Worm (Caenorhabditis elegans): ENCODE results near the gene F46F2.5.

The F46F2.5 gene

DNA sequence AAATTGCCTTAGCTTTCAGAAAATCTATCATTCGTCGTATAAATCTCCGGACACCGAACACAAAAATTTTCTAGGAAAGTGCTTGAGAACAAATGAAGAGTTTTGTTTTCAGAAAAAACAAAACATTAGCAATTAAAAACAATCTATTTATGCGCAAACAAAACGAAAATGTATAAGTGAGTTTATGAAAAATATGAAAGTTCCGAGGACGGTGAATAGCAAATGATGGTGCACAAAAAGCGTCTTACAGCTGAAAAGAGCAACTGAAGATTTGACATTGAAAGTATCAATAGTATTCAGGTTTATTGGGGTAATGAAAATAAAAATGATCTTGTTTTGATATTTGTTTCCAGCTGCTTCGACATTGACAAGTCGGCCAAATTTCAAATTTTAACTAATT lies 37.5 kb downstream of the F46F2.5 start:
- TF ChIP-seq nhr-12 (tag; optimal IDR thresholded peaks at IDR 0.05) (no peak), unc-62 (GFP tag; optimal IDR thresholded peaks at IDR 0.05) (no peak), blmp-1 (tag; optimal IDR thresholded peaks at IDR 0.05) (no peak), unc-120 (tag; optimal IDR thresholded peaks at IDR 0.05; ENCODE audit: poor library complexity, severe bottlenecking) (no peak), flh-1 (GFP tag; optimal IDR thresholded peaks at IDR 0.05) (no peak), mab-5 (tag; optimal IDR thresholded peaks at IDR 0.05) (no peak), lin-13 (tag; optimal IDR thresholded peaks at IDR 0.05) (no peak)

DNA sequence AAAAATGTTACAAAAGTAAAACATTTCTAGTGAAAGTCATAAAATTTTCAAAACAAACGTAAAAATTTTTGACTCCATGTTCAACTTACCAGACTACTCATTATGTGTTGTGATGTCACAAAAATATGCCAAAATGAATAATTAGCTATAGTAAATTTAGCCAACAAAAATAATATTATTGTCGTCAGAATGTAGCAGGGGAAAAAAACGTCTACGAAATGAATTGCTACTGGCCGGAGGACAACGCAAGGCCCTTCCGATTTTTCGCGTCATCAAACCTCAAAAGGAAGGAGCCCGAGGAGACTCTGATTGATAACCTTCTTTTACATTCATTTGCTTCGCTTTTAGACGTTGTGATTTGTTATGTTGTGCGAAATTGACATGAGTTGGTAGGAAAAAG lies 40.3 kb downstream of the F46F2.5 start, which contains the start of gene ser-2:
ser-2 (minus strand) TSS at position 101 of the 400 bp plus-strand sequence.
- TF ChIP-seq mep-1 (tag; optimal IDR thresholded peaks at IDR 0.05) (no peak), lsy-2 (tag; optimal IDR thresholded peaks at IDR 0.05) (no peak), sptf-1 (tag; optimal IDR thresholded peaks at IDR 0.05) (no peak), bed-3 (GFP tag; optimal IDR thresholded peaks at IDR 0.05) (no peak), ham-2 (GFP tag; optimal IDR thresholded peaks at IDR 0.05) (no peak), cnd-1 (tag; optimal IDR thresholded peaks at IDR 0.05) (no peak), flh-1 (GFP tag; optimal IDR thresholded peaks at IDR 0.05) (no peak)

DNA sequence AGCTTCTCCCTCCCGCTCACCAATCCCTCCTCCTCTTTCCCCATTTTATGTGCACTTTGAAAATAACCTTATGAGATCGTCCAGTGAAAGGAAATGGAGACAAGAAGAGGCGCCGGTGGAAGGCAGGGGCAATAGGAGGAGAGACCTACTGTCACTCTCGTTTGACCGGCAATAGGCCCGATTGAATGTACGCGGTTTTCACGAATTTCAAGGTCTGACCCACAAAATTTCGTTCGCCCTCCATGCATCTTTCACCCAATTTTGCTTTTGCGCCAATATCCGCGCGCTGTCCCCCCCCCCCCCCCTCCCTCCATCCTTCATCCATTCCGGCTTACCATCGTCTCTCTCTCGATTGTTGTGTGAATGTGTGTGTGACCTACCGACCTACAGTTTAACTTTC lies 45.2 kb downstream of the F46F2.5 start:
- TF ChIP-seq snpc-4 (tag; optimal IDR thresholded peaks at IDR 0.05) (no peak), ham-2 (GFP tag; optimal IDR thresholded peaks at IDR 0.05) (peak; percentile 22), mls-2 (tag; optimal IDR thresholded peaks at IDR 0.05) (peak; percentile 65)

- TF ChIP-seq mep-1 (tag; optimal IDR thresholded peaks at IDR 0.05) = no peak
- TF ChIP-seq ham-2 (GFP tag; optimal IDR thresholded peaks at IDR 0.05) = no peak
- TF ChIP-seq cnd-1 (tag; optimal IDR thresholded peaks at IDR 0.05) = no peak
- no peak for TF ChIP-seq M03D4.4 (tag; optimal IDR thresholded peaks at IDR 0.05)
- TF ChIP-seq snpc-4 (tag; optimal IDR thresholded peaks at IDR 0.05) = no peak
- TF ChIP-seq nhr-237 (tag; optimal IDR thresholded peaks at IDR 0.05) = no peak
- TF ChIP-seq unc-62 (GFP tag; optimal IDR thresholded peaks at IDR 0.05) = no peak
- no peak for TF ChIP-seq elt-1 (tag; optimal IDR thresholded peaks at IDR 0.05; ENCODE audit: borderline replicate concordance, insufficient read depth)
Observed at ce11 chrX:15308685-15309084, 46.2 kb downstream of the F46F2.5 start.

DNA sequence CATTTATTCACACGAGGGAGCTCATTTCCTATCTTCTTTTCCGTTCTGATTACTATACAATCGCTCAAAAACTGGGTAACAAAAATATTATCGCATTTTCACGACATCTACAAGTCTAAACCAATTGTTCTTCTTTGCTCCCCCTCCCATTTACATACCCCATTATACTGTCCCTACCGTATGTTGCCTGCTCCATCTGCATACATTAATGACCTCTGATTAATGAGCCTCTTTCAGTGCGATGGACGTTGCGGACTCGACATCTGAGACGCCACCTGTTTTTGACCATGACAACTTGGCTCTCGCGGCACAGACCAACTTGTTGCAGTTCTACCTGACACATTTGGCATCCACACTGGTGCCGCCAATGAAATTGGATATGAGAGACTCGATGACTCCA lies 46.6 kb downstream of the F46F2.5 start, which contains the start of gene nhr-91:
nhr-91 (plus strand) TSS at position 232 of the 400 bp plus-strand sequence.
- TF ChIP-seq hlh-1 (tag; optimal IDR thresholded peaks at IDR 0.05) = no peak
- TF ChIP-seq mep-1 (tag; optimal IDR thresholded peaks at IDR 0.05) = no peak
- no peak for TF ChIP-seq ceh-43 (GFP tag; optimal IDR thresholded peaks at IDR 0.05)
- peak; percentile 65 for TF ChIP-seq nhr-2 (tag; optimal IDR thresholded peaks at IDR 0.05)
- no peak for TF ChIP-seq snpc-4 (tag; optimal IDR thresholded peaks at IDR 0.05)

ce11 chrX:15310330-15310776 lies 47.8 kb downstream of the F46F2.5 start:
- TF ChIP-seq mls-2 (tag; optimal IDR thresholded peaks at IDR 0.05) (peak; percentile 45), ceh-43 (GFP tag; optimal IDR thresholded peaks at IDR 0.05) (no peak), zip-8 (tag; optimal IDR thresholded peaks at IDR 0.05) (no peak), elt-1 (tag; optimal IDR thresholded peaks at IDR 0.05; ENCODE audit: borderline replicate concordance, insufficient read depth) (peak; percentile 47), unc-120 (tag; optimal IDR thresholded peaks at IDR 0.05; ENCODE audit: poor library complexity, severe bottlenecking) (no peak), sptf-1 (tag; optimal IDR thresholded peaks at IDR 0.05) (peak; percentile 6), blmp-1 (tag; optimal IDR thresholded peaks at IDR 0.05) (peak; percentile 99), unc-39 (tag; optimal IDR thresholded peaks at IDR 0.05) (no peak), snpc-4 (tag; optimal IDR thresholded peaks at IDR 0.05) (no peak), hlh-1 (tag; optimal IDR thresholded peaks at IDR 0.05) (no peak), ceh-83 (GFP tag; optimal IDR thresholded peaks at IDR 0.05) (no peak), ham-2 (GFP tag; optimal IDR thresholded peaks at IDR 0.05) (peak; percentile 97), pha-4 (tag; optimal IDR thresholded peaks at IDR 0.05) (no peak), unc-62 (GFP tag; optimal IDR thresholded peaks at IDR 0.05) (peak; percentile 9), lin-13 (tag; optimal IDR thresholded peaks at IDR 0.05) (no peak), mab-5 (tag; optimal IDR thresholded peaks at IDR 0.05) (no peak), lin-32 (GFP tag; optimal IDR thresholded peaks at IDR 0.05) (no peak)

DNA sequence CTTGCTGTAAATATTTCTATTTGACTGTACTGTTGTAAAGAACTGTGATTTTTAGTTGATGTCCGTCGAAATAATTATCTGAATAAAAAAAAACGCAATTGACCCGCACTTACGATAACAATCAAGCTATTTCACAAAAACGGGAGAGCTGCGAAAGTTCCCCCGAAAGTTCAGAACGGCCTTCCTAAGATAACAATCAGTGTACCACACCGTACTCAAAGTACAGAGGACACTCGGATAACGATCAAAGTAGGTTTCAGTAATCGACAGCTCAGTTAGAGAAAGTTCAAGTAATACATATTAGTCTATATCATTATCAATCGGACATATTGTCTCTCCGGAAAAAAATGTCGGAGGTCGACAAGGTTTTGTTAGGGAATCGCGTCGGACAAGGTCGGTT lies 48.5 kb downstream of the F46F2.5 start:
- TF ChIP-seq snpc-4 (tag; optimal IDR thresholded peaks at IDR 0.05) = no peak
